Fruit fly (Drosophila melanogaster): ENCODE measurements around the gene CG3588.

Gene CG3588

DNA sequence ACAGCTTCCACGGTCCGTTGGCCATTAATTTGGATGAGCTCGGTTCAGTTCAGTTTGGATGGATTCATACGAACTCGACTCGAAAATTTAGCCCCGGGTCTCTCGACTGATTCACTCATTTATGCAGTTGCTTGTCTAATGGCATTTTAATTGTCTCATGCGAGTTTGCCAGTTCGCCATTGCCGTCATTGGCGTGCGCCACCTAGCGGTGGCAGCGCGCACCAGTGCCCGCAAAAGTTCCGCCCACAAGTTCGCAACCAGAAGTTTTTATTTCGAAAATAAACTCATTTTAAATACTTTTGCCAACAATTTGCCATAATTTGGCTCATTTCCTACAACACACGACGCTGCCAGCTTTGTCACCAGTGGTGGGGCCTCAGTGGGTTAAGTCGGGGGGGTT, 4.5 kb upstream of the CG3588 start:
- no peak for TF ChIP-seq ttk (optimal IDR thresholded peaks at IDR 0.05)
- no peak for TF ChIP-seq h (optimal IDR thresholded peaks at IDR 0.05)

DNA sequence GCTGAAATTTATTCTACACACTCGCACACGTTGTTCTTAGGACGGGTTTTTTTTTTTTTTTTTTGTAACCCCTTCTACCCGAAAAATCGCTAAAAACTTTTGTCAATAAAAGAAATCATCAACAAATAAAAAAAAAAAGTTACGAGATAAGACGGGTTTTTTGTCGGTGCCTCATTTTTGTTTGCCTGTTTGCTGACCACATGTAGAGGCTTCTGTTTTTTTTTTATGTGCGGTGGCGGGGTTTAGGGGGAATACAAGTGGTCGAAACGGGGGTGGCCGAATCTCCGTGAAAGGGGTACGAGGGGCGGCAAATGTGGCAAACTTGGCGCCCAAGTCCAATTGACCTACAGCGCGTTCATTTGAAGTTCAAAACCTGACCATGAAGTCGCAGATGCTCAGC, 1.0 kb upstream of the CG3588 start:
- TF ChIP-seq Sin3A (optimal IDR thresholded peaks at IDR 0.05) (no peak), Myc (optimal IDR thresholded peaks at IDR 0.05) (no peak), psq (optimal IDR thresholded peaks at IDR 0.05) (no peak), ttk (optimal IDR thresholded peaks at IDR 0.05) (no peak), insv (optimal IDR thresholded peaks at IDR 0.05) (no peak), h (optimal IDR thresholded peaks at IDR 0.05) (no peak)

DNA sequence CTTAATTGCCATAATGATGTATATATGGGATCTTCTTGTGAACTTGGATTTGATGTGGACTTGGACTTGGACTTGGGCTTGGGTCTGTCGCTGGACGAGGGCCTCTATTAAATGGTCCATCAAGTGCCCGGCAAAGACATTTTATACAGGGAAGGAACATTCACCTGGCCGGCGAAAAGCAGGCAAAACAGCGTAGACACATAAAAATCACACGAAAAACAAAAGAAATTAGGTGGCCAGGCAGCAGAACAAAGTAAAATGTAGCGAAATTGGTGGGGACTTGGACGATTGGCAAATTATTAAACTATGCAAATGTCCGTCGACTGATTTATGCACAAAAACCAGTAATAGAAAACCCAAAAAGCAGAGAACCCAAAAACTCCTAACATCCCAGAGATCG, 7.6 kb downstream of the CG3588 start, which contains the start of gene CG14424:
Gene CG14424, minus strand, starts transcription at position 101 of the 400 bp plus-strand sequence.
- TF ChIP-seq Sin3A (optimal IDR thresholded peaks at IDR 0.05) = no peak

DNA sequence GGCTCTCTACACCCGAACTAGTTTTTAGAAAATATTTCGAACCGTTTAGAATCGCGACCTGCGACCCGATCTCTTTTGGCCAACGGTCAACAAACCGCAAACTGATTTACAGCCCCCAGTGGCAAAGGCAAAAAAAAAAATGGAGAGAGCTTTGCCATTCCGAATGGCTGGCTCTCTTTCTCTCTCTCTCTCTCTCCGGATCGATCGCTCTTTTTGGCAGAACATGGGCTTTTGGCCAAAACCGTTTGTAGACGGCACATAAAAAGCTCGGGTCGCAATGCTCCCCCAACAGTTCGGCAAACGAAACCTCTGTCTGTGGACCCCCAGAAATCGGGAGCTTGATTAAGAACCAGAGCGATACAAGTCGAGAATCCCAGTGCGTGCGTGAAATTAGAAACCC, 9.9 kb downstream of the CG3588 start, which contains the start of gene CG32793:
Gene CG32793, plus strand, starts transcription at position 301 of the 400 bp plus-strand sequence.
- TF ChIP-seq Myc (optimal IDR thresholded peaks at IDR 0.05) (no peak), insv (optimal IDR thresholded peaks at IDR 0.05) (no peak), h (optimal IDR thresholded peaks at IDR 0.05) (no peak), ttk (optimal IDR thresholded peaks at IDR 0.05) (no peak), Sin3A (optimal IDR thresholded peaks at IDR 0.05) (no peak), psq (optimal IDR thresholded peaks at IDR 0.05) (no peak)

DNA sequence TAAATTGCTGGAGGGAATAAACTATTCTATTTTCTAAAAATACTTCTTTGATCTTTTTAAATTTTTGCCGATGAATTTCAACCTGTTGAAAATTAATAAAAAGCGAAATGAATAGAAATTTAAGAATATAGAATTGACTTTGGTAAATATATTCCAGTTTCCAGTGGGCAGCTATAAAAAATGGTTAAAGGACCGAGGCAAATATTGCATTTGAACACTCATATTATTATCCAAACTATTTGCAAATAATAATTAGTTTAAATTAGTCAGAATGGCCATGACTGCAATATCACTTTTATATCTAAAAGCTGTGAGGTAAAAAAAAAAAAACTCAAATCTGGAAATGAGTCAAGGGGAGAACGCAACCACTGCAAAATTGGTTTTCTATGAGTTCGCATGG, 15.3 kb downstream of the CG3588 start, which contains the start of gene CG3592:
Gene CG3592, plus strand, starts transcription at position 301 of the 400 bp plus-strand sequence.
- no peak for TF ChIP-seq Myc (optimal IDR thresholded peaks at IDR 0.05)
- TF ChIP-seq h (optimal IDR thresholded peaks at IDR 0.05) = no peak
- no peak for TF ChIP-seq ttk (optimal IDR thresholded peaks at IDR 0.05)
- no peak for TF ChIP-seq Sin3A (optimal IDR thresholded peaks at IDR 0.05)
- TF ChIP-seq insv (optimal IDR thresholded peaks at IDR 0.05) = no peak
- no peak for TF ChIP-seq psq (optimal IDR thresholded peaks at IDR 0.05)

DNA sequence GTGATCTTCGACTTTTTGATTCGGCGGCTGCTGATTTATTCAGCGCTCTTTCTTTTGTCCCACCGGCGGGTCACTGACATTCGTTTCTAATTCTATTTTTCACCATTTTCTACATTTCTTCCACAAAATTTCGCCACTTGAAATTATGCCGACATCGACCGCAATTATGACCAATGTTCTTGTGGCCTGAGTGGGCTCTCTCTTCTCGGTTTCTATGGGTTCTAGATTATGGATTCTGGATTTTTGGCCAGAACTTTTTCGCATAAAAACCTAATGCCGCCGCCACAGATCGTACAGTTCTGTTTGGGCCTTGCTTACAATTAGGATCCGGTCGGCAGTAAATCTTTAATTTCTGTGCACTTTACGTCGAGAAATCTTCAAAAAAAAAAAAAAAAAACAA, 17.2 kb downstream of the CG3588 start, which contains the start of gene CG3598:
Gene CG3598, plus strand, starts transcription at position 301 of the 400 bp plus-strand sequence.
- TF ChIP-seq Sin3A (optimal IDR thresholded peaks at IDR 0.05) (no peak), h (optimal IDR thresholded peaks at IDR 0.05) (no peak), ttk (optimal IDR thresholded peaks at IDR 0.05) (no peak), Myc (optimal IDR thresholded peaks at IDR 0.05) (no peak), insv (optimal IDR thresholded peaks at IDR 0.05) (no peak), psq (optimal IDR thresholded peaks at IDR 0.05) (no peak)

DNA sequence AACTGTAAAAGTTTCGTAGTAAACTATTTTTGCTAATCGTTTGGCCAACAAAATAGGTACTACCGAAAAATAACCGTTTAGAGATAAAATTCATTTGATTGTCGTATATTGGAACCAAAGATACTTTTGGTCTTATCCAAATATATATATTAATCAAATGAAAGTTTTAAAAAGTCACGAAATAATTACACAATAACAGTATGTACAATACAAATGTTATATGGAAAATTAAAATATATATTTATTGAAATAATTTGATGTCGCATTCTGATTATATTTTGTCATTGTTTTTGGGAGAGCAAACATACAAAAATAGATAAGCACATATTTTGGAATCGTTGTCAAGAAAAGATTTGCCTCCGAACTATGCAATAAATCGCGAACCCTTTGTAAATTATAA, 19.0 kb downstream of the CG3588 start, which contains the start of gene CG14420:
Gene CG14420, plus strand, starts transcription at position 301 of the 400 bp plus-strand sequence.
- no peak for TF ChIP-seq Myc (optimal IDR thresholded peaks at IDR 0.05)
- no peak for TF ChIP-seq ttk (optimal IDR thresholded peaks at IDR 0.05)
- no peak for TF ChIP-seq h (optimal IDR thresholded peaks at IDR 0.05)
- TF ChIP-seq insv (optimal IDR thresholded peaks at IDR 0.05) = no peak

DNA sequence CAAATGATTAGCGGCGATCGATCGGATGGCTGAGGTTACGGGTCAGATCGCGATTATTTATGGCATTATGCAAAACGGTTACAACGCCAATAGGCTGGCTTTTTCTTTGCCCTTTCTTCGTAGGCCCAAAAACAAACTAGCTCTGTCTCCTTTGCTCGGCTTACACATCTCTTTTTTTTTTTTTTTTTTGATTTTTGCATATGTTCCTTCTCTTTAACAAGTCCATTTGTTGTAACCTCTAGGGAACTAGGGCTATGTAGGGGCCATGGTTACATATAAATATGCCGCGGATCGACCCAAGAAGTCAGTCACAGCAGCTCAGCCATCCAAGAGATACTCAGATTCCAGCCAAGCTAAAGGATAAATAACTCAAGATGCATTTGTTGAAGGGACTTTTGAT, 21.5 kb downstream of the CG3588 start, which contains the start of gene CG14421:
Gene CG14421, plus strand, starts transcription at position 301 of the 400 bp plus-strand sequence.
- no peak for TF ChIP-seq ttk (optimal IDR thresholded peaks at IDR 0.05)
- no peak for TF ChIP-seq insv (optimal IDR thresholded peaks at IDR 0.05)
- TF ChIP-seq Sin3A (optimal IDR thresholded peaks at IDR 0.05) = no peak
- TF ChIP-seq Myc (optimal IDR thresholded peaks at IDR 0.05) = no peak
- no peak for TF ChIP-seq psq (optimal IDR thresholded peaks at IDR 0.05)
- no peak for TF ChIP-seq h (optimal IDR thresholded peaks at IDR 0.05)

DNA sequence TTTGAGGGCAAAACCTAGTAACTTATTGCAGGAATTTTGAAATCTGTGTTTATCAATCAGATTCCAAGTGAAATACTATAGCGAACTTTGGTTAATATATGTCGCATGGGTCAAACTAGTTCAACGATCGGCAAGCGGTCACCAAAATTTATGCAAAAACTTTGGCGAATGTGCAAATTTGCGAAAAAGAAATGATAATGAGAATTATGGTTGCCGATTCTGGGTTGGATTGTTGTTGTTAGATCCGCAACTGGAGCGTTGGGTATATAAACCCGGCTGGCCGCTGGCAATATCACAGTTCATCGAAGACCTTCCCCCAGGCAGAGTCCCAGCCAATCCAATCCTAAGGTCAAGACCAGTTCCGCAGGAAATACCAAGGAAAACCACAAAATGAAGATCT, 23.5 kb downstream of the CG3588 start, which contains the start of gene CG14422:
Gene CG14422, plus strand, starts transcription at position 301 of the 400 bp plus-strand sequence.
- TF ChIP-seq psq (optimal IDR thresholded peaks at IDR 0.05) = no peak
- TF ChIP-seq h (optimal IDR thresholded peaks at IDR 0.05) = no peak
- no peak for TF ChIP-seq Myc (optimal IDR thresholded peaks at IDR 0.05)
- TF ChIP-seq ttk (optimal IDR thresholded peaks at IDR 0.05) = no peak
- TF ChIP-seq insv (optimal IDR thresholded peaks at IDR 0.05) = no peak
- no peak for TF ChIP-seq Sin3A (optimal IDR thresholded peaks at IDR 0.05)

DNA sequence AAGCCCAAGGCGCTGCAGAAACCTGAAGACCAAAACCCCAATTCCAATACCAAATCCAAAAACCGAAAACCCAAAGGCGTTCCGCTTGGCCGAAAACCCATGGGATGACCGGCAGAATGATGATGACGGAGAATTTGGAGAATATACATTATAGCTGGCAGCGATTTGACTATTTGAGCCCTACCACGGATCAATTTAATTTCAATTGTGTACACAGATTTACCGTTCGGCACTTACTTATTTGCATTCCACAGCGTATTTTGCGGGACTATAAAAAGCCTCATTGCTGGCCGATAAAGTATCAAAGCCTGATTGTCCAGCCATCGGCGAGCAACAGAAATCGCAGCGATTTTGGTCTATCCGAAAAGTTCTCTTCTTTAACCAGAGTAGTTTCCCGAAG, 25.5 kb downstream of the CG3588 start, which contains the start of gene CG14423:
Gene CG14423, plus strand, starts transcription at position 301 of the 400 bp plus-strand sequence.
- TF ChIP-seq Sin3A (optimal IDR thresholded peaks at IDR 0.05) (no peak), insv (optimal IDR thresholded peaks at IDR 0.05) (no peak), h (optimal IDR thresholded peaks at IDR 0.05) (no peak), psq (optimal IDR thresholded peaks at IDR 0.05) (no peak), ttk (optimal IDR thresholded peaks at IDR 0.05) (no peak), Myc (optimal IDR thresholded peaks at IDR 0.05) (no peak)

DNA sequence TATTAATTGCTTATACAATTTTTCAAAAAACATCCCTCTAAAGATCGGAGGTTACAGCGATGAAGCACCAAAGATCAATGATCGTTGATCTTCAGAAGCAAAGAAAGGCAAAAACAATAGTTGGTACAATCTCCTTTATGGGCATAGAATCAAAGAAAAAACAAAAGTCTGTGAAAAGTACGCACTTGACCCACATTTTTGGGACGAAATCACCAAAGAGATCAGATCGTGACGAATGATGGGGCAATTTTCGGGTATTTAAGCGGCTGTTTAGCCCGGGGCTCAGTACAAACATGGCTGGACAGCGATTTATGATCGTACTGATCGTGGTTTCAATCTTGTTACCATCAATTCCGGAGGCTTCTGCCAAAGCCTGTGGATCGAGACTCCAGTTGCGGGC, 27.2 kb downstream of the CG3588 start, which contains the start of gene CG17959:
Gene CG17959, plus strand, starts transcription at position 301 of the 400 bp plus-strand sequence.
- TF ChIP-seq h (optimal IDR thresholded peaks at IDR 0.05) (no peak), insv (optimal IDR thresholded peaks at IDR 0.05) (no peak), Sin3A (optimal IDR thresholded peaks at IDR 0.05) (no peak), ttk (optimal IDR thresholded peaks at IDR 0.05) (no peak), Myc (optimal IDR thresholded peaks at IDR 0.05) (no peak), psq (optimal IDR thresholded peaks at IDR 0.05) (no peak)

DNA sequence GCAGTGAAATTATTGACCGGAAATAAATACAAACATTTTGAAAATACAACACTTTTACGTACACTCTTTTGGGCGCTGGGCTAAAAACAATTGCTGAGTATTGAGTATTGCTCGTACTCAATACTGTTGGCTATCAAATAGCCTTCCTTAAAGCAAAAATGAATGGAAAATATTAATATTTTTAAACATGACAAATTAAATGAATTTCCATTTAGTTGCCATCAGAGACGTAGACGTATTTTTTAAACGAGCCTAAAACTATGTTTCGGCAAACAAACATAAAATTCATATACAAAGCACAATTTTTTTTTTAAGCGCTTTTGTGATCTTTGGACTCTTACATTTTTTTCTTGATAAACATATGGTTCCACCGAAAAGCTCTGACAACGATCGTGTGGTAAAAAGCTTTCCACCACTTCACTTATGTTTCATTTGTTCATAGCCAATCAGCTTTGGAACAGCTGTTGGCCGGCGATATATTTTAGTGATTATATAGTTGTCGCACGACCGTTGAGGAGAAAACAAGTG, 28.0 kb downstream of the CG3588 start, which contains the start of gene CG3603:
Gene CG3603, plus strand, starts transcription at position 490 of the 528 bp plus-strand sequence.
- no peak for TF ChIP-seq Sin3A (optimal IDR thresholded peaks at IDR 0.05)
- TF ChIP-seq Myc (optimal IDR thresholded peaks at IDR 0.05) = no peak
- no peak for TF ChIP-seq ttk (optimal IDR thresholded peaks at IDR 0.05)
- no peak for TF ChIP-seq insv (optimal IDR thresholded peaks at IDR 0.05)
- no peak for TF ChIP-seq psq (optimal IDR thresholded peaks at IDR 0.05)
- no peak for TF ChIP-seq h (optimal IDR thresholded peaks at IDR 0.05)

DNA sequence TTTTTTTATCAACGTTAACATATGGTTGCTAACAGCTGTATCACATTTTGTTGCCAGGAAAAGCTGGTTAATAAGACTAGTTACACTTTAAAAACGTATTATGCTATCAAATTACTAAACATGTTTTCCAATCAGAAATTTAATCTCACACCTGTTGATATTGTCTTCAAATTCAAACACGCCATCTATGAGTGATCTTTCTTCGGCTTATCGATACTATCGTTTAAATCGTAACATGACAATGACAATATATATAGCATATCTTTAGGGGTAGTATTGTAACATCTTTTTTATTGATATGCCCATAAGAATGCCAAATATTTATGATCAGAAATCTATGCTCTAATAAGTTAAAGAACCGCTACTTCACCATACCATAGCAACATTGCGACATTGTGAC, 29.5 kb downstream of the CG3588 start:
- TF ChIP-seq ttk (optimal IDR thresholded peaks at IDR 0.05) (no peak), h (optimal IDR thresholded peaks at IDR 0.05) (no peak), Sin3A (optimal IDR thresholded peaks at IDR 0.05) (no peak), psq (optimal IDR thresholded peaks at IDR 0.05) (no peak), Myc (optimal IDR thresholded peaks at IDR 0.05) (no peak), insv (optimal IDR thresholded peaks at IDR 0.05) (no peak)
